Fruit fly (Drosophila melanogaster): ENCODE results near the gene rdgB.

rdgB gene

dm6 chrX:13811480-13811879, 48.9 kb downstream of the rdgB start, which contains the start of gene CG11095 (continued):
- no peak for TF ChIP-seq cwo (GFP tag; optimal IDR thresholded peaks at IDR 0.05)
- peak; percentile 48; the same call in 2 of the 3 replicates for TF ChIP-seq CG34224 (GFP tag; IDR thresholded peaks at IDR 0.05; ENCODE audit: partially characterized antibody)
- peak; percentile 84 for TF ChIP-seq CG14710 (tag; optimal IDR thresholded peaks at IDR 0.05)
- TF ChIP-seq CG12299 (tag; optimal IDR thresholded peaks at IDR 0.05) = no peak
- no peak for TF ChIP-seq pho (GFP tag; optimal IDR thresholded peaks at IDR 0.05)
- TF ChIP-seq hth (optimal IDR thresholded peaks at IDR 0.05) = no peak
- TF ChIP-seq dysf (GFP tag; IDR thresholded peaks at IDR 0.05) = no peak
- TF ChIP-seq btn (GFP tag; optimal IDR thresholded peaks at IDR 0.05) = no peak
- TF ChIP-seq ham (GFP tag; IDR thresholded peaks at IDR 0.05) = no peak
- TF ChIP-seq pum (GFP tag; optimal IDR thresholded peaks at IDR 0.05) = no peak
- TF ChIP-seq gt (GFP tag; IDR thresholded peaks at IDR 0.05) = no peak
- no peak for TF ChIP-seq sisA (GFP tag; IDR thresholded peaks at IDR 0.05)
- TF ChIP-seq CG6689 (GFP tag; IDR thresholded peaks at IDR 0.05) = no peak
- no peak for TF ChIP-seq rib (GFP tag; IDR thresholded peaks at IDR 0.05)
- TF ChIP-seq CG6813 (GFP tag; optimal IDR thresholded peaks at IDR 0.05) = no peak
- TF ChIP-seq Xrp1 (GFP tag; IDR thresholded peaks at IDR 0.05) = no peak
- no peak for TF ChIP-seq Lhr (GFP tag; optimal IDR thresholded peaks at IDR 0.05)
- no peak for TF ChIP-seq CG34376 (GFP tag; optimal IDR thresholded peaks at IDR 0.05)
- TF ChIP-seq Dll (GFP tag; IDR thresholded peaks at IDR 0.05; ENCODE audit: partially characterized antibody) = peak; percentile 69
- TF ChIP-seq CG17361 (GFP tag; IDR thresholded peaks at IDR 0.05) = no peak
- TF ChIP-seq unc-4 (GFP tag; IDR thresholded peaks at IDR 0.05; ENCODE audit: partially characterized antibody) = peak; percentile 62; the same call in 1 of the 2 replicates
- TF ChIP-seq zf30C (GFP tag; optimal IDR thresholded peaks at IDR 0.05) = no peak
- no peak for TF ChIP-seq CG7963 (GFP tag; IDR thresholded peaks at IDR 0.05; ENCODE audit: partially characterized antibody)
- TF ChIP-seq CG7745 (tag; optimal IDR thresholded peaks at IDR 0.05) = no peak
- no peak for TF ChIP-seq inv (GFP tag; IDR thresholded peaks at IDR 0.05; ENCODE audit: partially characterized antibody)
- no peak for TF ChIP-seq CG12155 (GFP tag; optimal IDR thresholded peaks at IDR 0.05)
- TF ChIP-seq CG17385 (GFP tag; optimal IDR thresholded peaks at IDR 0.05) = no peak
- TF ChIP-seq hkb (optimal IDR thresholded peaks at IDR 0.05) = no peak
- TF ChIP-seq hkb (GFP tag; IDR thresholded peaks at IDR 0.05) = no peak
- no peak for TF ChIP-seq CG8478 (optimal IDR thresholded peaks at IDR 0.05)
- no peak for TF ChIP-seq cato (GFP tag; optimal IDR thresholded peaks at IDR 0.05; ENCODE audit: borderline replicate concordance)
- TF ChIP-seq CG32532 (GFP tag; IDR thresholded peaks at IDR 0.05) = no peak
- peak in 1 of 2 experiments; percentile 34 for TF ChIP-seq bsh (GFP tag; optimal IDR thresholded peaks at IDR 0.05)
- no peak for TF ChIP-seq unpg (GFP tag; optimal IDR thresholded peaks at IDR 0.05)
- TF ChIP-seq lola (GFP tag; optimal IDR thresholded peaks at IDR 0.05) = peak in 1 of 3 experiments; percentile 68
- no peak for TF ChIP-seq CG1602 (GFP tag; optimal IDR thresholded peaks at IDR 0.05)
- TF ChIP-seq CG6254 (GFP tag; optimal IDR thresholded peaks at IDR 0.05) = no peak
- peak; percentile 51 for TF ChIP-seq vnd (GFP tag; IDR thresholded peaks at IDR 0.05; ENCODE audit: partially characterized antibody)
- TF ChIP-seq CG1792 (GFP tag; optimal IDR thresholded peaks at IDR 0.05) = no peak
- TF ChIP-seq gro (GFP tag; optimal IDR thresholded peaks at IDR 0.05) = no peak
- no peak for TF ChIP-seq CG1233 (GFP tag; optimal IDR thresholded peaks at IDR 0.05)
- TF ChIP-seq CG17802 (tag; optimal IDR thresholded peaks at IDR 0.05) = peak; percentile 28
- TF ChIP-seq Hr39 (optimal IDR thresholded peaks at IDR 0.05) = no peak
- no peak for TF ChIP-seq D19A (tag; optimal IDR thresholded peaks at IDR 0.05)
- TF ChIP-seq CG11723 (GFP tag; optimal IDR thresholded peaks at IDR 0.05) = no peak
- no peak for TF ChIP-seq CG33213 (GFP tag; optimal IDR thresholded peaks at IDR 0.05)
- no peak for TF ChIP-seq TFAM (GFP tag; optimal IDR thresholded peaks at IDR 0.05)
- TF ChIP-seq CG1647 (GFP tag; optimal IDR thresholded peaks at IDR 0.05) = no peak
- TF ChIP-seq tll (GFP tag; optimal IDR thresholded peaks at IDR 0.05) = no peak
- no peak for TF ChIP-seq Ada2b (GFP tag; IDR thresholded peaks at IDR 0.05)
- no peak for TF ChIP-seq CG5245 (GFP tag; optimal IDR thresholded peaks at IDR 0.05)
- TF ChIP-seq tio (GFP tag; optimal IDR thresholded peaks at IDR 0.05) = no peak
